Fruit fly (Drosophila melanogaster) whole organism, embryonic: Measurements from ENCODE around the gene CG44259.
A peak's percentile ranks its signal among the peaks of the same experiment; 100 is the strongest.

Experiments
- B-H2 ChIP-seq: fragments of 200-800 bp; sonication (Bioruptor generic); optimal IDR thresholded peaks from 2 replicates; lab custom pipeline; 2018; ENCODE audit warnings: missing biosample characterization, mild to moderate bottlenecking, missing genetic modification characterization
- CG10959 ChIP-seq: fragments of 200-800 bp; sonication (Bioruptor generic); IDR thresholded peaks from 2 replicates; pipeline ENCODE4 v1.3.6; 2022; ENCODE audit warnings: missing biosample characterization, missing genetic modification characterization
- CG14014 ChIP-seq: fragments of 200-800 bp; sonication (Bioruptor generic); IDR thresholded peaks from 2 replicates; pipeline ENCODE4 v1.3.6; 2022; ENCODE audit warnings: missing biosample characterization, missing genetic modification characterization
- CG17829 ChIP-seq: fragments of 200-800 bp; optimal IDR thresholded peaks from 2 replicates; lab custom pipeline; 2019; ENCODE audit warnings: missing biosample characterization, mild to moderate bottlenecking, missing genetic modification characterization, moderate library complexity
- CG1832 ChIP-seq: fragments of 200-800 bp; sonication (Bioruptor generic); optimal IDR thresholded peaks from 2 replicates; lab custom pipeline; 2017; ENCODE audit warnings: missing biosample characterization, mild to moderate bottlenecking, missing genetic modification characterization, inconsistent platforms
- CG2120 ChIP-seq: fragments of 200-800 bp; sonication (Bioruptor generic); optimal IDR thresholded peaks from 3 replicates; lab custom pipeline; 2016; ENCODE audit warnings: missing biosample characterization, missing genetic modification characterization
- CG30020 ChIP-seq: fragments of 200-800 bp; optimal IDR thresholded peaks from 2 replicates; lab custom pipeline; 2019; ENCODE audit warnings: missing biosample characterization, mild to moderate bottlenecking, missing genetic modification characterization, moderate library complexity
- CG33557 ChIP-seq: fragments of 200-800 bp; sonication (Bioruptor generic); optimal IDR thresholded peaks from 2 replicates; lab custom pipeline; 2019; ENCODE audit warnings: missing biosample characterization, mild to moderate bottlenecking, missing genetic modification characterization, moderate library complexity
- CG3838 ChIP-seq: fragments of 200-800 bp; sonication (Bioruptor generic); optimal IDR thresholded peaks from 3 replicates; lab custom pipeline; 2016; ENCODE audit warnings: missing biosample characterization, missing genetic modification characterization
- CG7987 ChIP-seq: fragments of 200-800 bp; sonication (Bioruptor generic); optimal IDR thresholded peaks from 2 replicates; lab custom pipeline; 2018; ENCODE audit warnings: missing biosample characterization, mild to moderate bottlenecking, missing genetic modification characterization, moderate library complexity
- CG8944 ChIP-seq: fragments of 200-800 bp; sonication (Bioruptor generic); optimal IDR thresholded peaks from 3 replicates; lab custom pipeline; 2016; ENCODE audit warnings: missing biosample characterization, missing genetic modification characterization
- Chrac-16 ChIP-seq: fragments of 200-800 bp; sonication (Bioruptor generic); optimal IDR thresholded peaks from 3 replicates; lab custom pipeline; 2016; ENCODE audit warnings: missing biosample characterization, missing genetic modification characterization
- Poxn ChIP-seq: fragments of 200-800 bp; sonication (Bioruptor generic); IDR thresholded peaks from 2 replicates; pipeline ENCODE4 v1.3.6; 2022; ENCODE audit warnings: missing biosample characterization, missing genetic modification characterization
- Ravus ChIP-seq: fragments of 200-800 bp; sonication (Bioruptor generic); IDR thresholded peaks from 2 replicates; pipeline ENCODE4 v1.3.6; 2022; ENCODE audit warnings: missing biosample characterization, missing genetic modification characterization
- Rx ChIP-seq: fragments of 200-800 bp; sonication (Bioruptor generic); IDR thresholded peaks from 2 replicates; pipeline ENCODE4 v1.3.6; 2022; ENCODE audit warnings: missing biosample characterization, missing genetic modification characterization
- chn ChIP-seq: fragments of 200-800 bp; sonication (Bioruptor generic); optimal IDR thresholded peaks from 2 replicates; lab custom pipeline; 2016; ENCODE audit warnings: missing biosample characterization, missing genetic modification characterization
- grn ChIP-seq: fragments of 200-800 bp; sonication (Bioruptor generic); optimal IDR thresholded peaks from 3 replicates; lab custom pipeline; 2017; ENCODE audit warnings: missing biosample characterization, missing genetic modification characterization
- lab ChIP-seq: fragments of 200-800 bp; sonication (Bioruptor generic); optimal IDR thresholded peaks from 3 replicates; lab custom pipeline; 2017; ENCODE audit warnings: missing biosample characterization, missing genetic modification characterization, mild to moderate bottlenecking, moderate library complexity, missing genetic modification reagents
- oc ChIP-seq: fragments of 200-800 bp; sonication (Bioruptor generic); optimal IDR thresholded peaks from 2 replicates; lab custom pipeline; 2018; ENCODE audit warnings: missing biosample characterization, mild to moderate bottlenecking, missing genetic modification characterization, moderate library complexity
- pfk ChIP-seq: fragments of 200-800 bp; sonication (Bioruptor generic); optimal IDR thresholded peaks from 2 replicates; lab custom pipeline; 2018; ENCODE audit warnings: missing biosample characterization, mild to moderate bottlenecking, missing genetic modification characterization, moderate library complexity
- slou ChIP-seq: fragments of 200-800 bp; sonication (Bioruptor generic); optimal IDR thresholded peaks from 3 replicates; lab custom pipeline; 2016; ENCODE audit warnings: missing biosample characterization, missing genetic modification characterization
- usp ChIP-seq: fragments of >200 bp; optimal IDR thresholded peaks from 2 replicates; lab custom pipeline; 2017; ENCODE audit warnings: missing biosample characterization, missing genetic modification characterization

The CG44259 gene

DNA sequence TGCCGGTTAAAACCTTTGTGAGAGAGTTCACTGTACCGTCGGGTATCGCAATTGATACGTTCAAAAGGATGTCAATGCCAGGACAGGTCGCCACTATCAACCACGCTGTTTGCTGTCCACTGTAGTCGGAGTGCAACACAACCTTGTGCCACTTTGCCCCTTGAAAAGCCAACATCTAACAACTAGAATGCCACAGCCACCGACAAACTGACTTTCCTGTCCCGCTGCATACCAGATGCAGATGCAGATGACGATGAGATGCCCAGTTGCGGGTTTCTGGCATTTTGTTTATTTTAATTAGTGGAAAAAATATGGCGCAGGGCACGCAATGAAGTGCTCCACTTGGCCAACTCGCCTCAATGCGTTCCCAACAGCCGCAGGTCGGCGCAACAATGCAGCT lies 31.0 kb downstream of the CG44259 start, which contains the start of gene CG31262:
Gene CG31262, minus strand, starts transcription at position 101 of the 400 bp plus-strand sequence.
- 0 out of 2 replicates have a peak, but pooled peaks have one; percentile 8 for TF ChIP-seq CG10959 (GFP tag; lab: Robert Waterston, UW)
- no peak for TF ChIP-seq chn (GFP tag; lab: Kevin White, UChicago)

DNA sequence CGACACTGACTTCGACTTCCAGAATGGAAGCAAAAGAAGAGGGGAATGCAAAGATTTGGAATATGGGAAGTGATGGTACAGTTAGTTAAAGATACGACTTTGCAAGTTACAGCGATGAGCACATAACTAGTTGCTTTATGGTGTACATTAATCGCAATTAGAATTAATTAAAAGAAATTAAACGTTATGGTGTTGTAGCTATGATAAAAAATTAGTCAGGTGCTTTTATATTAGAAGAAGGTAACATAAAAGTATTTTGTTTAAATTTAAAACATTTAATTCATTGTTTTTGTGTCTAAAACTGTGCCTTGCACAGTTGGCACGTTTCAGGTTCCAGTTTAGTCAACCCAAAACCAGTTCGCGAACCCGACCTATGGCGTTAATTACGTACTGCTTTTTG lies 34.0 kb downstream of the CG44259 start:
- TF ChIP-seq CG14014: no peak
- peak; percentile 25 for TF ChIP-seq CG2120 (GFP tag; lab: Kevin White, UChicago)

DNA sequence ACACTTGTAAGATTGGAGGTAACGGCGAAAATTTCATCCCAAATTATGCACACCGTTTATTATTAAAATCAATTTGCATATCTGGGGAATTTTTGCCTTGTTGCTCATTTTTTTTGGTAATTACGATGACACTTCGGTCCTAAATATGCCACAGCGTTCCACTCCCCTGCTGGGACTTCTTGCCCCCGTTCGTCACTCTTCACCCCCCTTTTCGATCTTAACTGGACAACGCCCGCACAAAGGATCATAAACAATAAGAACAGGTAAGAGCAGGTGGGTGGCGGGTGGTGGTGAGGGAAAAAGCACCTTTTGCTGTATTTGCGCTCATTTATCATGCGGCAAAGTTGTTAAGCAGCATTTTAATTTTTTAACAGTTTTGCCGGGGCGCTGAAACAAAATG lies 43.9 kb downstream of the CG44259 start:
- TF ChIP-seq CG1832 (GFP tag; lab: Kevin White, UChicago): no peak
- TF ChIP-seq CG7987 (GFP tag; lab: Kevin White, UChicago): no peak
- TF ChIP-seq CG8944 (GFP tag; lab: Kevin White, UChicago): no peak
- TF ChIP-seq CG3838: no peak
- TF ChIP-seq oc: no peak
- TF ChIP-seq grn: no peak
- TF ChIP-seq slou: no peak
- TF ChIP-seq Chrac-16 (GFP tag; lab: Kevin White, UChicago): no peak
- no peak for TF ChIP-seq usp (GFP tag; lab: Kevin White, UChicago)
- no peak for TF ChIP-seq B-H2
- no peak for TF ChIP-seq CG33557
- TF ChIP-seq Ravus: no peak
- TF ChIP-seq CG30020 (tag; lab: Kevin White, UChicago): no peak
- TF ChIP-seq lab (GFP tag; lab: Kevin White, UChicago): no peak
- TF ChIP-seq Poxn (GFP tag; lab: Robert Waterston, UW): no peak
- no peak for TF ChIP-seq CG17829 (tag; lab: Kevin White, UChicago)
- TF ChIP-seq, all 482 proteins: peak for 0

DNA sequence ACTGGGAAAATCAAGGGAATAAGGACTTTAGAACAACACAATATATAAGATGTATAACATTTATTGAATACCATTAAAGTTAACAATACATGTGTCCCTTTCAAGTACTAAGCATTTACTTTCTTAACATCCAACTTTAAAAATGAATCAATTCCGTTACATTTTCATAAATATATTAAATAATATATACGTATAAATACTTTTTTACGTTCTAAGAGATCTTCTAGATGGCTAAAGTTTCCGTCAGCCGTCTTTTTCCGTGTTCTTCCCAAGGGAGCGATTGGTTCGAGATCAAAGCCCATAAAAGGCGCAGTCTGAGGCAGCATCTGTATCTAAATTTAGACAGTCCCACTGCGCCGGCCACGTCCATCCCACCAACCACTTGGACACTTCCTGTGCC lies 47.1 kb downstream of the CG44259 start:
- no peak for TF ChIP-seq Rx
- no peak for TF ChIP-seq pfk (GFP tag; lab: Kevin White, UChicago)
